Worm (Caenorhabditis elegans): ENCODE data around the gene his-1.

his-1 gene

ce11 chrV:16022600-16022999, 19.7 kb upstream of the his-1 start:
- TF ChIP-seq unc-62 (GFP tag; optimal IDR thresholded peaks at IDR 0.05): no peak
- TF ChIP-seq sma-9 (GFP tag; optimal IDR thresholded peaks at IDR 0.05): peak; percentile 32
- TF ChIP-seq sma-9 (tag; optimal IDR thresholded peaks at IDR 0.05): no peak
- TF ChIP-seq nhr-11 (tag; optimal IDR thresholded peaks at IDR 0.05): no peak
- no peak for TF ChIP-seq nhr-25 (tag; optimal IDR thresholded peaks at IDR 0.05)
- TF ChIP-seq ama-1 (optimal IDR thresholded peaks at IDR 0.05): no peak
- TF ChIP-seq nhr-12 (tag; optimal IDR thresholded peaks at IDR 0.05): no peak
- peak; percentile 2 for TF ChIP-seq C34F6.9 (tag; optimal IDR thresholded peaks at IDR 0.05)
- TF ChIP-seq unc-55 (GFP tag; optimal IDR thresholded peaks at IDR 0.05): peak; percentile 41
- TF ChIP-seq lin-13 (GFP tag; optimal IDR thresholded peaks at IDR 0.05): peak; percentile 4
- TF ChIP-seq nhr-6 (tag; optimal IDR thresholded peaks at IDR 0.05): no peak
- no peak for TF ChIP-seq egl-27 (tag; optimal IDR thresholded peaks at IDR 0.05)
- TF ChIP-seq snpc-4 (tag; optimal IDR thresholded peaks at IDR 0.05): peak; percentile 31
- peak; percentile 12 for TF ChIP-seq nhr-129 (tag; optimal IDR thresholded peaks at IDR 0.05)
- no peak for TF ChIP-seq F13H6.1 (tag; optimal IDR thresholded peaks at IDR 0.05)
- peak; percentile 42 for TF ChIP-seq crh-2 (tag; optimal IDR thresholded peaks at IDR 0.05)
- TF ChIP-seq Y55F3AM.14 (GFP tag; optimal IDR thresholded peaks at IDR 0.05): no peak
- peak; percentile 87 for TF ChIP-seq gmeb-1 (tag; optimal IDR thresholded peaks at IDR 0.05)
- TF ChIP-seq sma-3 (GFP tag; optimal IDR thresholded peaks at IDR 0.05): peak; percentile 52
- no peak for TF ChIP-seq ztf-1 (GFP tag; conservative IDR thresholded peaks at IDR 0.05)
- TF ChIP-seq R02D3.7 (tag; optimal IDR thresholded peaks at IDR 0.05): no peak
- TF ChIP-seq lin-11 (tag; optimal IDR thresholded peaks at IDR 0.05): no peak
- TF ChIP-seq nhr-21 (tag; optimal IDR thresholded peaks at IDR 0.05): no peak
- TF ChIP-seq fos-1 (tag; optimal IDR thresholded peaks at IDR 0.05): no peak

ce11 chrV:16023051-16023450, 19.3 kb upstream of the his-1 start, which contains the start of gene cwc-15:
Gene cwc-15, plus strand, starts transcription at chrV:16023351.
- TF ChIP-seq unc-55 (GFP tag; optimal IDR thresholded peaks at IDR 0.05): no peak
- TF ChIP-seq sma-9 (GFP tag; optimal IDR thresholded peaks at IDR 0.05): no peak
- TF ChIP-seq sma-9 (tag; optimal IDR thresholded peaks at IDR 0.05): no peak
- TF ChIP-seq F13H6.1 (tag; optimal IDR thresholded peaks at IDR 0.05): no peak
- no peak for TF ChIP-seq elt-3 (tag; optimal IDR thresholded peaks at IDR 0.05)
- no peak for TF ChIP-seq nhr-12 (tag; optimal IDR thresholded peaks at IDR 0.05)
- TF ChIP-seq lin-13 (GFP tag; optimal IDR thresholded peaks at IDR 0.05): no peak
- no peak for TF ChIP-seq alr-1 (tag; optimal IDR thresholded peaks at IDR 0.05)
- TF ChIP-seq peb-1 (tag; optimal IDR thresholded peaks at IDR 0.05): no peak
- TF ChIP-seq unc-62 (GFP tag; optimal IDR thresholded peaks at IDR 0.05): no peak
- TF ChIP-seq nhr-10 (tag; optimal IDR thresholded peaks at IDR 0.05): no peak
- TF ChIP-seq nhr-129 (tag; optimal IDR thresholded peaks at IDR 0.05): no peak
- TF ChIP-seq sma-3 (GFP tag; optimal IDR thresholded peaks at IDR 0.05): no peak
- no peak for TF ChIP-seq R02D3.7 (tag; optimal IDR thresholded peaks at IDR 0.05)
- TF ChIP-seq sem-4 (tag; optimal IDR thresholded peaks at IDR 0.05): no peak
- no peak for TF ChIP-seq gmeb-1 (tag; optimal IDR thresholded peaks at IDR 0.05)
- TF ChIP-seq nhr-6 (tag; optimal IDR thresholded peaks at IDR 0.05): no peak
- TF ChIP-seq mbf-1 (tag; optimal IDR thresholded peaks at IDR 0.05): no peak
- TF ChIP-seq lsy-2 (tag; optimal IDR thresholded peaks at IDR 0.05): no peak
- no peak for TF ChIP-seq mdl-1 (tag; optimal IDR thresholded peaks at IDR 0.05)

- TF ChIP-seq lin-39 (tag; optimal IDR thresholded peaks at IDR 0.05) (no peak), dmd-4 (tag; optimal IDR thresholded peaks at IDR 0.05) (no peak), ztf-1 (GFP tag; conservative IDR thresholded peaks at IDR 0.05) (no peak), mbf-1 (tag; optimal IDR thresholded peaks at IDR 0.05) (no peak), nhr-23 (tag; optimal IDR thresholded peaks at IDR 0.05) (no peak), nhr-129 (tag; optimal IDR thresholded peaks at IDR 0.05) (no peak), lin-11 (tag; optimal IDR thresholded peaks at IDR 0.05) (no peak), nhr-10 (tag; optimal IDR thresholded peaks at IDR 0.05) (no peak), ama-1 (optimal IDR thresholded peaks at IDR 0.05) (no peak), peb-1 (tag; optimal IDR thresholded peaks at IDR 0.05) (no peak), fos-1 (tag; optimal IDR thresholded peaks at IDR 0.05) (no peak), aly-2 (tag; optimal IDR thresholded peaks at IDR 0.05) (no peak), nhr-6 (tag; optimal IDR thresholded peaks at IDR 0.05) (no peak), unc-39 (tag; optimal IDR thresholded peaks at IDR 0.05) (no peak), crh-2 (tag; optimal IDR thresholded peaks at IDR 0.05) (no peak), nhr-237 (tag; optimal IDR thresholded peaks at IDR 0.05) (no peak)
These were observed 18.8 kb upstream of the his-1 start for ce11 chrV:16023559-16023958.

ce11 chrV:16024300-16024699, 18.0 kb upstream of the his-1 start, which contains the start of gene T10C6.6:
Gene T10C6.6, plus strand, starts transcription at chrV:16024326.
- TF ChIP-seq fos-1 (tag; optimal IDR thresholded peaks at IDR 0.05): no peak
- TF ChIP-seq egl-27 (tag; optimal IDR thresholded peaks at IDR 0.05): no peak
- TF ChIP-seq ztf-1 (GFP tag; conservative IDR thresholded peaks at IDR 0.05): no peak
- no peak for TF ChIP-seq skn-1 (tag; optimal IDR thresholded peaks at IDR 0.05)
- no peak for TF ChIP-seq ceh-16 (tag; optimal IDR thresholded peaks at IDR 0.05)
- no peak for TF ChIP-seq ama-1 (optimal IDR thresholded peaks at IDR 0.05)
- TF ChIP-seq nhr-21 (tag; optimal IDR thresholded peaks at IDR 0.05): no peak

All from whole organism, L2 larva.